Worm (Caenorhabditis elegans): ENCODE measurements around the gene F47E1.2.

- TF ChIP-seq ztf-11 (tag; optimal IDR thresholded peaks at IDR 0.05) = no peak
- no peak for TF ChIP-seq nhr-28 (tag; optimal IDR thresholded peaks at IDR 0.05)
- no peak for TF ChIP-seq lsy-2 (tag; optimal IDR thresholded peaks at IDR 0.05)
- TF ChIP-seq unc-39 (tag; optimal IDR thresholded peaks at IDR 0.05) = no peak
- no peak for TF ChIP-seq nhr-237 (tag; optimal IDR thresholded peaks at IDR 0.05)
- TF ChIP-seq elt-3 (tag; optimal IDR thresholded peaks at IDR 0.05) = no peak
- TF ChIP-seq ceh-83 (GFP tag; optimal IDR thresholded peaks at IDR 0.05) = no peak
- TF ChIP-seq nhr-76 (tag; optimal IDR thresholded peaks at IDR 0.05) = no peak
- TF ChIP-seq snpc-4 (tag; optimal IDR thresholded peaks at IDR 0.05) = no peak
- no peak for TF ChIP-seq cnd-1 (tag; optimal IDR thresholded peaks at IDR 0.05)
- TF ChIP-seq unc-62 (GFP tag; optimal IDR thresholded peaks at IDR 0.05) = no peak
- TF ChIP-seq hlh-1 (tag; optimal IDR thresholded peaks at IDR 0.05) = no peak
Measured at ce11 chrX:9057352-9057751, at the start of gene F47E1.2.
